Fruit fly (Drosophila melanogaster): Measurements from ENCODE around the gene croc.

- TF ChIP-seq Myc (optimal IDR thresholded peaks at IDR 0.05) (no peak), Sin3A (optimal IDR thresholded peaks at IDR 0.05) (no peak), psq (optimal IDR thresholded peaks at IDR 0.05) (no peak), h (optimal IDR thresholded peaks at IDR 0.05) (no peak), insv (optimal IDR thresholded peaks at IDR 0.05) (no peak), ttk (optimal IDR thresholded peaks at IDR 0.05) (no peak)
Observed at dm6 chr3L:21433744-21434384, 42.4 kb downstream of the croc start.
